Worm (Caenorhabditis elegans): ENCODE measurements around the gene nhr-156.

Gene nhr-156

DNA sequence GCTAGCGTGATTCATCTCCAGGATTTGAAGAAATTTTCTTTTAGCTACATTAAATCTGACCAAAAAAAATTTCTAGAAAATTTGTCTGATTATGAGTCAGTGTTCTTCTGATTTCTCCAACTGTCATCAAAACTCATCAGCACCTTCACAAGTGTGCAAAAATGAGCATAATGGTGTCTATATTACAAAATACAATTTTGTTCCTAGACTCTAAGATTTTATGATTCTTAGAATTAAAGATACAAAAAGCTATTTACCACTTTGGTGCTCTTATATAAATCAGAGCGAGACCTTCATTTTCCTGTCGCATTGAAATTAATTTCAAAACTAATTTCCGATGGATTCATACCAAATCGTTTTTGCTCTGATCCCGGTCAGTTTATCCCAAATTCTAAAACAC lies 6.6 kb downstream of the nhr-156 start, which contains the start of gene srx-68:
srx-68 (plus strand) TSS at position 301 of the 400 bp plus-strand sequence.
- TF ChIP-seq ama-1 (optimal IDR thresholded peaks at IDR 0.05) (no peak), nhr-25 (tag; optimal IDR thresholded peaks at IDR 0.05) (no peak), ceh-16 (tag; optimal IDR thresholded peaks at IDR 0.05) (no peak), nhr-77 (tag; optimal IDR thresholded peaks at IDR 0.05) (no peak), R02D3.7 (tag; optimal IDR thresholded peaks at IDR 0.05) (no peak), nhr-237 (tag; optimal IDR thresholded peaks at IDR 0.05) (no peak), ceh-28 (tag; optimal IDR thresholded peaks at IDR 0.05) (no peak), egl-27 (tag; optimal IDR thresholded peaks at IDR 0.05) (no peak), tbx-2 (tag; optimal IDR thresholded peaks at IDR 0.05) (no peak), daf-12 (tag; optimal IDR thresholded peaks at IDR 0.05) (no peak), nhr-28 (tag; optimal IDR thresholded peaks at IDR 0.05) (no peak), jun-1 (tag; optimal IDR thresholded peaks at IDR 0.05) (no peak), egl-5 (tag; optimal IDR thresholded peaks at IDR 0.05) (no peak), nhr-11 (tag; optimal IDR thresholded peaks at IDR 0.05) (no peak), ceh-9 (tag; optimal IDR thresholded peaks at IDR 0.05) (no peak), unc-62 (GFP tag; optimal IDR thresholded peaks at IDR 0.05) (no peak)

DNA sequence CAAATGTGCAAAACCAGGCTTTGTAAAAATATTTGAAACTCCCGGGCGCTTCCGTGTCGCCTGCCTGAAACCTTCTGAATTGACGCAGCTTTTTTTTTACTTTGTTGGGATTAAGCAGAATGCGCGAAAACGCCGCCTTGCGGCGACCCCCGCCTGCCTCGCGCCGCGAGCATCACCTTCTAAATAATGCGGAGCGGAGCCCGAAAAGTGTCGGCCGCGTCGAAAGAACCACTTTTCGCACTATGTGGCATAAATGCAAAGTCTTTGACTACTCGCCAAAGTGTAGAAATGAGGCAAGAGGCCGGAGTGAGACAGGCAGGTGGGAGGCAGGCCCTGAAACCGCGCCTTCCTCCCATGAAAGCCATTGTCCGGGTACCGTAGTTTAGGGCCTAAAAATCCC lies 7.2 kb downstream of the nhr-156 start:
- TF ChIP-seq zag-1 (tag; optimal IDR thresholded peaks at IDR 0.05) (no peak), ama-1 (optimal IDR thresholded peaks at IDR 0.05) (no peak), nhr-12 (tag; optimal IDR thresholded peaks at IDR 0.05) (no peak), daf-12 (tag; optimal IDR thresholded peaks at IDR 0.05) (no peak), snpc-4 (tag; optimal IDR thresholded peaks at IDR 0.05) (no peak), hmg-11 (tag; optimal IDR thresholded peaks at IDR 0.05) (no peak), ceh-28 (tag; optimal IDR thresholded peaks at IDR 0.05) (no peak), ztf-11 (tag; optimal IDR thresholded peaks at IDR 0.05) (no peak), pha-4 (tag; optimal IDR thresholded peaks at IDR 0.05) (no peak), ceh-16 (tag; optimal IDR thresholded peaks at IDR 0.05) (no peak), elt-1 (tag; optimal IDR thresholded peaks at IDR 0.05) (no peak), fkh-2 (tag; optimal IDR thresholded peaks at IDR 0.05) (no peak), elt-3 (tag; optimal IDR thresholded peaks at IDR 0.05) (no peak), nhr-67 (tag; optimal IDR thresholded peaks at IDR 0.05) (no peak), mdl-1 (tag; optimal IDR thresholded peaks at IDR 0.05) (no peak), nhr-76 (tag; optimal IDR thresholded peaks at IDR 0.05) (no peak), lsy-12 (tag; optimal IDR thresholded peaks at IDR 0.05) (no peak), skn-1 (tag; optimal IDR thresholded peaks at IDR 0.05) (no peak)

DNA sequence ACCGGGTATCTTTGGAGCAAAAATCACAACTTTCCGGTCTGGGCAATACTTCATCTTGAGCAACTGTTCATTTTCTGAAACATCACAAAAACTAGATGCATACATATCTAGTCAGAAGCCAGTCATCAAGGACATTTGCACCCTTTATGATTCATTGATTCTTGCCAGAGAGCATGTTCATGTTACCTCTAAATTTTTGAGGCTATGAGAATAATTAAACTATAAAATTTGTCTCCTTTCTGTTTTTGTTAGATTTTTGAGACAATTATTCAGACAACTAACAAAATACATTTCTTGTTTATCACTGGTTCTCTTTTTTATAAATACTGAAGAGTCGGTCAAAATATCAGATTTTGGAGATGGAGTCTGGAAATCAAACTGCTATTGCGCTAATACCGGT lies 10.6 kb downstream of the nhr-156 start, which contains the start of gene srx-67:
srx-67 (plus strand) TSS at position 301 of the 400 bp plus-strand sequence.
- TF ChIP-seq zag-1 (tag; optimal IDR thresholded peaks at IDR 0.05) (no peak), elt-2 (tag; optimal IDR thresholded peaks at IDR 0.05) (no peak), lsy-12 (tag; optimal IDR thresholded peaks at IDR 0.05) (no peak), hmg-11 (tag; optimal IDR thresholded peaks at IDR 0.05) (no peak), jun-1 (tag; optimal IDR thresholded peaks at IDR 0.05) (no peak), pqm-1 (tag; optimal IDR thresholded peaks at IDR 0.05) (no peak), egl-5 (tag; optimal IDR thresholded peaks at IDR 0.05) (no peak), elt-3 (tag; optimal IDR thresholded peaks at IDR 0.05) (no peak), ceh-82 (tag; optimal IDR thresholded peaks at IDR 0.05) (no peak), mml-1 (tag; optimal IDR thresholded peaks at IDR 0.05) (no peak), ceh-9 (tag; optimal IDR thresholded peaks at IDR 0.05) (no peak), ceh-16 (tag; optimal IDR thresholded peaks at IDR 0.05) (no peak), sea-2 (GFP tag; optimal IDR thresholded peaks at IDR 0.05) (no peak)

DNA sequence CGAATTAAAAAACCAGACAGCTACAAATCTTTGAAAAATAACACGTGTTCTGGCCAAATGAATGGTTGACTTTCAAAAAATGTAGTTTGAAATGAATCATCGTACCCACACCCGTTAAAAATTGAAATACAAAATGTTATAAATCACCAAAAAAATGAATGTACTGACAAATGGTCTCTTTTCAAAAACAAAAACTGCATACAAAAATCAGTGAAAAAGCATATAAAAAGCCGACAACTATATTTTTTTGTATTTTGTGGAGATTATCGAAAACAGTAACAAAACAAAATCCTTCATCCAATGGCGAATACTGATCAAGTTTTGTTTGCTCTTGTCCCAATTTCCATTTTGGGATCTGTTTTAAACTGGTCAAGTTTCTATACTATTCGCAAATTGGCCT lies 13.4 kb downstream of the nhr-156 start, which contains the start of gene srx-66:
srx-66 (plus strand) TSS at position 301 of the 400 bp plus-strand sequence.
- TF ChIP-seq mml-1 (tag; optimal IDR thresholded peaks at IDR 0.05) (no peak), egl-5 (tag; optimal IDR thresholded peaks at IDR 0.05) (no peak), nhr-23 (tag; optimal IDR thresholded peaks at IDR 0.05) (no peak), hmg-11 (tag; optimal IDR thresholded peaks at IDR 0.05) (no peak), pqm-1 (tag; optimal IDR thresholded peaks at IDR 0.05) (no peak), eor-1 (tag; optimal IDR thresholded peaks at IDR 0.05) (no peak), jun-1 (tag; optimal IDR thresholded peaks at IDR 0.05) (no peak), R02D3.7 (tag; optimal IDR thresholded peaks at IDR 0.05) (no peak), zag-1 (tag; optimal IDR thresholded peaks at IDR 0.05) (no peak), nhr-237 (tag; optimal IDR thresholded peaks at IDR 0.05) (no peak), nhr-67 (tag; optimal IDR thresholded peaks at IDR 0.05) (no peak), nhr-43 (tag; optimal IDR thresholded peaks at IDR 0.05; ENCODE audit: poor library complexity, severe bottlenecking) (no peak), fkh-10 (GFP tag; optimal IDR thresholded peaks at IDR 0.05) (no peak), nhr-12 (tag; optimal IDR thresholded peaks at IDR 0.05) (no peak)

All from whole organism, L3 larva.